Worm (Caenorhabditis elegans) whole organism, young adult: Measurements from ENCODE around the gene Y55H10A.2.

Experiments
- B0261.1 ChIP-seq: sonication (generic microtip); optimal IDR thresholded peaks from 2 replicates; lab custom pipeline; 2016; ENCODE audit warnings: mild to moderate bottlenecking, missing genetic modification characterization, moderate library complexity, missing compliant biosample characterization
- F23B12.7 ChIP-seq: sonication (generic microtip); optimal IDR thresholded peaks from 2 replicates; lab custom pipeline; 2017; ENCODE audit warnings: missing genetic modification characterization, mild to moderate bottlenecking, missing compliant biosample characterization, antibody characterized with exemption, moderate library complexity; ENCODE audit not compliant: insufficient read depth
- F33H1.4 ChIP-seq: fragments of 200-800 bp; sonication (Bioruptor generic); IDR thresholded peaks from 2 replicates; pipeline ENCODE4 v1.3.6; 2022; ENCODE audit warnings: missing genetic modification reagents, missing genetic modification characterization, missing compliant biosample characterization
- F49E8.2 ChIP-seq: sonication (generic microtip); optimal IDR thresholded peaks from 3 replicates; lab custom pipeline; 2017; ENCODE audit warnings: missing genetic modification characterization, mild to moderate bottlenecking, missing compliant biosample characterization, antibody characterized with exemption, moderate library complexity; ENCODE audit not compliant: insufficient read depth
- F52B5.7 ChIP-seq: sonication (generic microtip); optimal IDR thresholded peaks from 2 replicates; lab custom pipeline; 2016; ENCODE audit warnings: mild to moderate bottlenecking, missing genetic modification characterization, missing compliant biosample characterization
- F55B11.4 ChIP-seq: sonication (generic microtip); optimal IDR thresholded peaks from 2 replicates; lab custom pipeline; 2016; ENCODE audit warnings: missing compliant biosample characterization, missing genetic modification characterization, borderline replicate concordance; ENCODE audit not compliant: insufficient read depth
- K11D2.4 ChIP-seq: fragments of 200-800 bp; sonication (Bioruptor generic); IDR thresholded peaks from 2 replicates; pipeline ENCODE4 v1.3.6; 2022; ENCODE audit warnings: missing genetic modification reagents, missing genetic modification characterization, missing compliant biosample characterization
- K12H6.12 ChIP-seq: fragments of 200-800 bp; sonication (Bioruptor generic); optimal IDR thresholded peaks from 2 replicates; lab custom pipeline; 2018; ENCODE audit warnings: mild to moderate bottlenecking, missing genetic modification characterization, missing compliant biosample characterization
- akir-1 ChIP-seq: fragments of 200-800 bp; sonication (Bioruptor generic); optimal IDR thresholded peaks from 2 replicates; lab custom pipeline; 2018; ENCODE audit warnings: mild to moderate bottlenecking, missing genetic modification characterization, moderate library complexity, missing compliant biosample characterization
- aptf-2 ChIP-seq: fragments of 200-800 bp; sonication (Bioruptor generic); conservative IDR thresholded peaks from 2 replicates; pipeline ENCODE4 v1.3.6; 2022; ENCODE audit warnings: missing genetic modification reagents, missing genetic modification characterization, missing compliant biosample characterization
- ceh-79 ChIP-seq: sonication (generic microtip); optimal IDR thresholded peaks from 2 replicates; lab custom pipeline; 2017; ENCODE audit warnings: mild to moderate bottlenecking, missing genetic modification characterization, missing compliant biosample characterization
- ceh-91 ChIP-seq: fragments of 200-800 bp; sonication (Bioruptor generic); IDR thresholded peaks from 2 replicates; pipeline ENCODE4 v1.3.6; 2022; ENCODE audit warnings: missing genetic modification reagents, missing genetic modification characterization, missing compliant biosample characterization
- dox-1 ChIP-seq: fragments of 200-800 bp; sonication (Bioruptor generic); IDR thresholded peaks from 2 replicates; pipeline ENCODE4 v1.3.6; 2022; ENCODE audit warnings: missing genetic modification reagents, missing genetic modification characterization, missing compliant biosample characterization
- egrh-3 ChIP-seq: fragments of 200-800 bp; sonication (Bioruptor generic); IDR thresholded peaks from 2 replicates; pipeline ENCODE4 v1.3.6; 2022; ENCODE audit warnings: missing genetic modification reagents, missing genetic modification characterization, missing compliant biosample characterization
- ets-4 ChIP-seq: fragments of 200-800 bp; sonication (Bioruptor generic); optimal IDR thresholded peaks from 2 replicates; lab custom pipeline; 2018; ENCODE audit warnings: mild to moderate bottlenecking, missing genetic modification characterization, missing compliant biosample characterization
- hlh-12 ChIP-seq: sonication (generic microtip); optimal IDR thresholded peaks from 2 replicates; lab custom pipeline; 2016; ENCODE audit warnings: missing genetic modification characterization, missing compliant biosample characterization
- hsf-1 ChIP-seq: fragments of 200-800 bp; sonication (Bioruptor generic); IDR thresholded peaks from 2 replicates; pipeline ENCODE4 v1.3.6; 2022; ENCODE audit warnings: missing genetic modification reagents, missing genetic modification characterization, missing compliant biosample characterization
- let-607 ChIP-seq, 2 experiments: fragments of 200-800 bp in 1 of 2; sonication (Bioruptor generic) in 1 of 2; sonication (generic microtip) in 1 of 2; optimal IDR thresholded peaks; 2 replicates each; lab custom pipeline; 2016 to 2018; ENCODE audit warnings: mild to moderate bottlenecking in 2 of 2, missing compliant biosample characterization in 2 of 2, missing genetic modification characterization in 2 of 2, moderate library complexity in 2 of 2, missing genotype in 1 of 2
- lsl-1 ChIP-seq: fragments of 200-800 bp; sonication (Bioruptor generic); optimal IDR thresholded peaks from 2 replicates; lab custom pipeline; 2018; ENCODE audit warnings: mild to moderate bottlenecking, missing genetic modification characterization, moderate library complexity, missing compliant biosample characterization
- madf-3 ChIP-seq: fragments of 200-800 bp; sonication (Bioruptor generic); IDR thresholded peaks from 2 replicates; pipeline ENCODE4 v1.3.6; 2022; ENCODE audit warnings: missing genetic modification reagents, missing genetic modification characterization, missing compliant biosample characterization
- mes-4 ChIP-seq: sonication (generic microtip); optimal IDR thresholded peaks from 2 replicates; lab custom pipeline; 2016; ENCODE audit warnings: missing genotype, missing genetic modification characterization, missing compliant biosample characterization
- nfya-1 ChIP-seq: sonication (generic microtip); optimal IDR thresholded peaks from 2 replicates; lab custom pipeline; 2017; ENCODE audit warnings: antibody characterized with exemption, missing compliant biosample characterization, missing genetic modification characterization, borderline replicate concordance; ENCODE audit not compliant: insufficient read depth
- nfyb-1 ChIP-seq: fragments of 200-800 bp; sonication (Bioruptor generic); IDR thresholded peaks from 2 replicates; pipeline ENCODE4 v1.3.6; 2022; ENCODE audit warnings: missing genetic modification reagents, missing genetic modification characterization, missing compliant biosample characterization
- pbrm-1 ChIP-seq: fragments of 200-800 bp; sonication (Bioruptor generic); IDR thresholded peaks from 2 replicates; pipeline ENCODE4 v1.3.6; 2022; ENCODE audit warnings: missing genetic modification reagents, missing genetic modification characterization, missing compliant biosample characterization
- rcor-1 ChIP-seq: fragments of 200-800 bp; sonication (Bioruptor generic); IDR thresholded peaks from 2 replicates; pipeline ENCODE4 v1.3.6; 2022; ENCODE audit warnings: missing genetic modification reagents, missing genetic modification characterization, missing compliant biosample characterization
- rec-8 ChIP-seq, 2 experiments: sonication (generic microtip); optimal IDR thresholded peaks; 2 replicates each; lab custom pipeline; 2016; ENCODE audit warnings: mild to moderate bottlenecking in 2 of 2, missing genetic modification characterization in 2 of 2, missing genetic modification reagents in 2 of 2, missing genotype in 2 of 2, missing biosample characterization in 1 of 2, missing compliant biosample characterization in 1 of 2, moderate library complexity in 1 of 2
- snpc-1.1 ChIP-seq: sonication (generic microtip); optimal IDR thresholded peaks from 2 replicates; lab custom pipeline; 2017; ENCODE audit warnings: missing genetic modification characterization, mild to moderate bottlenecking, missing compliant biosample characterization, antibody characterized with exemption, moderate library complexity, missing genotype, missing genetic modification reagents; ENCODE audit not compliant: insufficient read depth
- snpc-4 ChIP-seq, 5 experiments: fragments of 150-350 bp in 1 of 5; sonication (generic microtip) in 4 of 5; optimal IDR thresholded peaks; 2 replicates each; lab custom pipeline; 2014 to 2018; ENCODE audit warnings: missing genetic modification characterization in 5 of 5, missing biosample characterization in 3 of 5, antibody characterized with exemption in 2 of 5, mild to moderate bottlenecking in 2 of 5, missing compliant biosample characterization in 2 of 5, missing genotype in 2 of 5, moderate library complexity in 2 of 5, missing genetic modification reagents in 1 of 5
- tbp1 ChIP-seq: fragments of 200-800 bp; sonication (Bioruptor generic); optimal IDR thresholded peaks from 2 replicates; lab custom pipeline; 2018; ENCODE audit warnings: mild to moderate bottlenecking, missing genetic modification characterization, missing compliant biosample characterization
- tlf-1 ChIP-seq: fragments of 200-800 bp; sonication (Bioruptor generic); optimal IDR thresholded peaks from 2 replicates; lab custom pipeline; 2018; ENCODE audit warnings: mild to moderate bottlenecking, missing genetic modification characterization, missing compliant biosample characterization
- zfh-2 ChIP-seq: fragments of 200-800 bp; sonication (Bioruptor generic); conservative IDR thresholded peaks from 2 replicates; pipeline ENCODE4 v1.3.6; 2022; ENCODE audit warnings: missing genetic modification reagents, missing genetic modification characterization, missing compliant biosample characterization
- zim-3 ChIP-seq: sonication (generic microtip); optimal IDR thresholded peaks from 2 replicates; lab custom pipeline; 2017; ENCODE audit warnings: mild to moderate bottlenecking, missing genetic modification characterization, moderate library complexity, missing compliant biosample characterization
- ztf-26 ChIP-seq: sonication (generic microtip); optimal IDR thresholded peaks from 2 replicates; lab custom pipeline; 2017; ENCODE audit warnings: missing genetic modification characterization, missing compliant biosample characterization
- ztf-28 ChIP-seq: fragments of 200-800 bp; sonication (Bioruptor generic); IDR thresholded peaks from 2 replicates; pipeline ENCODE4 v1.3.6; 2022; ENCODE audit warnings: missing genetic modification reagents, missing genetic modification characterization, missing compliant biosample characterization
- ztf-3 ChIP-seq: fragments of 200-800 bp; sonication (Bioruptor generic); optimal IDR thresholded peaks from 2 replicates; lab custom pipeline; 2018; ENCODE audit warnings: mild to moderate bottlenecking, missing genetic modification characterization, missing compliant biosample characterization

Y55H10A.2 gene

ce11 chrIV:3338676-3339075 lies 24.6 kb upstream of the Y55H10A.2 start, which contains the start of gene hrpa-1 (continued):
- TF ChIP-seq snpc-1.1 (peak; percentile 4), B0261.1 (tag; lab: Kevin White, UChicago) (no peak), pbrm-1 (GFP tag; lab: Robert Waterston, UW) (peak; percentile 44; the same call in 1 of the 2 replicates), F55B11.4 (no peak), egrh-3 (GFP tag; lab: Robert Waterston, UW) (no peak), nfyb-1 (GFP tag; lab: Robert Waterston, UW) (0 out of 2 replicates have a peak, but pooled peaks have one; percentile 14), F49E8.2 (tag; lab: Kevin White, UChicago) (peak; percentile 33), zim-3 (no peak), ceh-91 (peak; percentile 63; the same call in 1 of the 2 replicates), mes-4 (tag; lab: Kevin White, UChicago) (no peak), K11D2.4 (GFP tag; lab: Robert Waterston, UW) (peak; percentile 55; the same call in 1 of the 2 replicates), rcor-1 (GFP tag; lab: Robert Waterston, UW) (peak; percentile 57), F33H1.4 (GFP tag; lab: Robert Waterston, UW) (peak; percentile 97), ztf-28 (GFP tag; lab: Robert Waterston, UW) (no peak), F23B12.7 (tag; lab: Kevin White, UChicago) (peak; percentile 66), F52B5.7 (tag; lab: Kevin White, UChicago) (no peak)

ce11 chrIV:3341170-3341569 lies 22.2 kb upstream of the Y55H10A.2 start, which contains the start of gene F42A6.2:
Gene F42A6.2 (plus strand): TSS chrIV:3341470.
- TF ChIP-seq ztf-3 (no peak), ztf-28 (GFP tag; lab: Robert Waterston, UW) (no peak), ceh-79 (no peak), F33H1.4 (GFP tag; lab: Robert Waterston, UW) (no peak), ztf-26 (tag; lab: Kevin White, UChicago) (no peak), rec-8 (tag; optimal IDR thresholded peaks at IDR 0.05; lab: Kevin White, UChicago) (no peak), madf-3 (GFP tag; lab: Robert Waterston, UW) (no peak)
- TF ChIP-seq, all 124 proteins: peak for 0

- no peak for TF ChIP-seq akir-1
- no peak for TF ChIP-seq let-607 (tag; optimal IDR thresholded peaks at IDR 0.05; lab: Kevin White, UChicago)
- no peak for TF ChIP-seq ets-4 (GFP tag; lab: Kevin White, UChicago)
- no peak for TF ChIP-seq tlf-1
- TF ChIP-seq hsf-1, result no peak
- TF ChIP-seq dox-1 (GFP tag; lab: Robert Waterston, UW), result peak; percentile 7; the same call in 1 of the 2 replicates
- TF ChIP-seq zfh-2 (GFP tag; lab: Robert Waterston, UW), result peak; percentile 31; the same call in 1 of the 2 replicates
- no peak for TF ChIP-seq tbp1 (GFP tag; lab: Kevin White, UChicago)
- TF ChIP-seq lsl-1 (GFP tag; lab: Kevin White, UChicago), result no peak
- no peak for TF ChIP-seq hlh-12 (tag; lab: Kevin White, UChicago)
- no peak for TF ChIP-seq snpc-4 (GFP tag; optimal IDR thresholded peaks at IDR 0.05; lab: Kevin White, UChicago)
- TF ChIP-seq snpc-4 (tag; optimal IDR thresholded peaks at IDR 0.05; lab: Kevin White, UChicago), result no peak
- no peak for TF ChIP-seq K12H6.12 (tag; lab: Kevin White, UChicago)
- TF ChIP-seq aptf-2 (GFP tag; lab: Robert Waterston, UW), result no peak
- TF ChIP-seq nfya-1 (tag; lab: Kevin White, UChicago), result no peak
Measured at ce11 chrIV:3345484-3345883, 17.8 kb upstream of the Y55H10A.2 start.
